Worm (Caenorhabditis elegans) whole organism, mixed stage, embryonic: ENCODE measurements around the gene R13A5.7.

Experiments
- ceh-39 ChIP-seq: fragments of 150-350 bp; optimal IDR thresholded peaks from 2 replicates; lab custom pipeline; 2014; ENCODE audit warnings: missing biosample characterization, missing genetic modification characterization
- elt-1 ChIP-seq: sonication (generic microtip); optimal IDR thresholded peaks from 2 replicates; lab custom pipeline; 2017; ENCODE audit warnings: missing genetic modification characterization, mild to moderate bottlenecking, missing compliant biosample characterization, antibody characterized with exemption, moderate library complexity, borderline replicate concordance; ENCODE audit not compliant: insufficient read depth
- elt-3 ChIP-seq: fragments of 150-350 bp; optimal IDR thresholded peaks from 2 replicates; lab custom pipeline; 2014; ENCODE audit warnings: missing biosample characterization, missing genetic modification characterization
- lsy-2 ChIP-seq: fragments of 150-350 bp; optimal IDR thresholded peaks from 2 replicates; lab custom pipeline; 2014; ENCODE audit warnings: missing biosample characterization, missing genetic modification characterization
- snpc-4 ChIP-seq: fragments of 150-350 bp; optimal IDR thresholded peaks from 2 replicates; lab custom pipeline; 2014; ENCODE audit warnings: missing biosample characterization, missing genetic modification characterization
- zip-8 ChIP-seq: fragments of 150-350 bp; optimal IDR thresholded peaks from 2 replicates; lab custom pipeline; 2014; ENCODE audit warnings: missing biosample characterization, missing genetic modification characterization
- ztf-11 ChIP-seq: fragments of 150-350 bp; optimal IDR thresholded peaks from 2 replicates; lab custom pipeline; 2014; ENCODE audit warnings: missing biosample characterization, missing genetic modification characterization

DNA sequence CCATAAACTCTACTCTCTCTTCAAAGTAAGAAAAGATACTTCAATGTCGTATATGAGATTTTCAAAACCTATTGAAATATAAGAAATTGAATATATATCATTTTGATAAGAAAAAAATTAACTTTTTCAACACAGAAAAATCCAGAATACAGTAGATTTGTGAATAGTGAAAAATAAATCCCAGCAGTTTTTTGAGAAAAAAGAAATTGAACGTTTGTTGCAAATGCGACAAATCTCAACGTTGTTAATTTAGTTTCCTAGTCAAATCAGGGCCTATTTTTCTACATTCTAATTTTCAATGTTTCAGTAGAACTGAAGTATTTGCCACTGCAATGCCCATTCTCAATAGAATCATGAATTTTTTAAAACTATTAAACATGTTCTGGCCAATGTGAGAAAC is 44.6 kb upstream of the R13A5.7 start, which contains the start of gene T04A6.2:
- TF ChIP-seq ceh-39 (tag; lab: Kevin White, UChicago), result no peak
- TF ChIP-seq zip-8 (tag; lab: Kevin White, UChicago), result no peak
- TF ChIP-seq ztf-11 (tag; lab: Kevin White, UChicago), result no peak
- no peak for TF ChIP-seq elt-1 (tag; lab: Kevin White, UChicago)
- TF ChIP-seq elt-3 (tag; lab: Kevin White, UChicago), result no peak
- TF ChIP-seq snpc-4 (tag; lab: Kevin White, UChicago), result no peak
- no peak for TF ChIP-seq lsy-2
